Fruit fly (Drosophila melanogaster): Measurements from ENCODE around the gene msl-1.

The msl-1 gene

DNA sequence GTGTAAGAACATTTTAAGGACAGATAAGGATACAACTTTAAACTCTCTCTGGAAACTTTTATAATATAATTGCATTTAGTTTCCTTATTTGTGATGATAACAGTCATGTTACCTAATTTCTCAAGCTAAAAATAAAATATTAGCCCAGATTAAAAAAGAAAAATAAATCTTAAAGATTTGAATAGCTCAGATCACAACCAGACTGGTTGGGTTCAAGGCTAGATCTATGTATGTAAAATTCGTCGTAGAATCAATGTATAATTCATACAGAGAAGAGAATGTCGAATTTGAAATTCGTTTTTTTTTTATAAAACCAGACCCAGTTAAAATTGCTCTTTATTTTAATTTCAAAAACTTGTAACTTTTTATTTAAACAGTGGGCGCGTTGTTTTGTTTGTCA is 25.5 kb upstream of the msl-1 start (continued):
- TF ChIP-seq BEAF-32 (GFP tag; optimal IDR thresholded peaks at IDR 0.05): no peak
- TF ChIP-seq CG16813 (GFP tag; IDR thresholded peaks at IDR 0.05; ENCODE audit: partially characterized antibody): peak; percentile 52

DNA sequence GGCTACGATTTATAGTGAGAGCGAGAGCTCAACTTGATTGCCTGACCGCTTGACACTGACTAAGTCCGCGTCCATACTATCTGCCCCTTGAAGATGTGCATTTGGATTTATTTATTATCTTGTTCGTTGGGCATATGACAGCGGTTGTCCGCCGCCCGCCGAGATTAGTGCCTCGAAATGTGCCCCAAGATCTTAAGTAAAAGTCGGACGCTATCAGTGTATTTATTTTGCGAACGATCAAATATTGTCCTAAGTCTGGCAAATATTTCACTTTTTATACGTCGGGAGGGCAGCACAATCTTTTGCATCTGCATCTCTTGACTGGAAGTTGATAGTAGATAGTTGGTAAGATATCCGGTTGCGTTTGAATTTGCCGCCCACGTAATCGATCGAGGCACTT is 25.1 kb upstream of the msl-1 start, which contains the start of gene Irk3:
TSS of gene Irk3 (minus strand) at position 63 of the 400 bp plus-strand sequence.
- TF ChIP-seq CG6813 (GFP tag; optimal IDR thresholded peaks at IDR 0.05): peak; percentile 5
- TF ChIP-seq slp2 (GFP tag; optimal IDR thresholded peaks at IDR 0.05): no peak
- TF ChIP-seq Med (GFP tag): peak; percentile 74
- TF ChIP-seq sob (GFP tag; IDR thresholded peaks at IDR 0.05): no peak

DNA sequence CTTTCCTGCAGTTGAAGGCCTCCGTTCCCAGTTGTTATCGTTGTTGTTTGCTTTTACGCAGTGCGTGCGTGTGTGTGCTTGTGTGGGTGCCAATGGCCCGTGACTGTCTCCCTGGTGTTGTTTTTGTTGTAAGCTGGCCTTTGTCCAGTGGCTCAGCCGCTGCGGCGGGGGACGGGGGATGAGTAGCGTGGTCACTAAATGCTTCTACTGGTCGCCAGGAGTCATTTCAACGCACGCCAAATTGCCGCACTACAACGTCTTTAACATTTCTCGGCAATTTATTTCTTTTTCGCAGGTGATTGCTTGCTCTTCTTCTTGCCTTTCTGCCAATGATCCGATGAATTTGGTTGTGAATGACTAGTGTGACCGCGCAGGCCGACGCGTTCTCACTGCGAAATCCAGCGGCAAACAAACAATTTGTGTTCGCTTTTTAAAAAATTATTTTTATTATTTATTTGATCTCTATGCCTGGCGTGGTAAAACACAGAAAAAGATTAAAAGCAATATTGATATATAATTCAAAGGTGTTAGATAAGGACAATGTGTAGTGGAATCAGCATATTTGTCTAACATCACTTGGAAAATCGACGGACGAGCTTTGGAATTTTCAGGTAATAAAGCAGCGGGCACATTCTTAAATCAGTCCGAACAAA is 19.8 kb upstream of the msl-1 start, which contains the start of the genes Faf2 and Grip71:
TSS of gene Faf2 (minus strand) at position 450 of the 653 bp plus-strand sequence.
TSS of gene Grip71 (plus strand) at position 608 of the 653 bp plus-strand sequence.
- TF ChIP-seq CG13296 (GFP tag; optimal IDR thresholded peaks at IDR 0.05) (peak; percentile 57), Sry-δ (GFP tag; optimal IDR thresholded peaks at IDR 0.05) (peak; percentile 60), ranshi (GFP tag; IDR thresholded peaks at IDR 0.05) (peak; percentile 95), Poxn (GFP tag; IDR thresholded peaks at IDR 0.05) (peak; percentile 84), B-H1 (GFP tag; IDR thresholded peaks at IDR 0.05) (peak; percentile 94), CG3726 (GFP tag; IDR thresholded peaks at IDR 0.05) (peak; percentile 93), Hr3 (GFP tag; optimal IDR thresholded peaks at IDR 0.05) (peak; percentile 93), CG7372 (GFP tag; IDR thresholded peaks at IDR 0.05) (peak; percentile 95), CG10431 (GFP tag; optimal IDR thresholded peaks at IDR 0.05) (peak; percentile 27), sob (GFP tag; IDR thresholded peaks at IDR 0.05) (peak; percentile 96), CG9817 (tag; optimal IDR thresholded peaks at IDR 0.05) (peak; percentile 96), vfl (GFP tag; optimal IDR thresholded peaks at IDR 0.05) (peak; percentile 76), CG4360 (GFP tag; IDR thresholded peaks at IDR 0.05) (peak; percentile 88), HLHmδ (GFP tag; optimal IDR thresholded peaks at IDR 0.05) (no peak), CG11695 (GFP tag; IDR thresholded peaks at IDR 0.05) (peak; percentile 84), Ptx1 (GFP tag; IDR thresholded peaks at IDR 0.05) (peak; percentile 97), tup (GFP tag; optimal IDR thresholded peaks at IDR 0.05) (peak; percentile 77), tll (GFP tag; optimal IDR thresholded peaks at IDR 0.05) (peak in 1 of 2 experiments; percentile 22), lmd (GFP tag; IDR thresholded peaks at IDR 0.05) (peak; percentile 95), CG12155 (GFP tag; optimal IDR thresholded peaks at IDR 0.05) (peak; percentile 91), salm (tag; optimal IDR thresholded peaks at IDR 0.05) (peak; percentile 63), zf30C (GFP tag; optimal IDR thresholded peaks at IDR 0.05) (no peak), sqz (GFP tag; optimal IDR thresholded peaks at IDR 0.05) (no peak), CG7987 (GFP tag; optimal IDR thresholded peaks at IDR 0.05) (peak; percentile 73), CG17612 (GFP tag; IDR thresholded peaks at IDR 0.05) (peak; percentile 87), CG16813 (GFP tag; IDR thresholded peaks at IDR 0.05; ENCODE audit: partially characterized antibody) (peak; percentile 51; the same call in 2 of the 3 replicates), tx (GFP tag; optimal IDR thresholded peaks at IDR 0.05) (peak; percentile 79), dmrt99B (tag; optimal IDR thresholded peaks at IDR 0.05) (peak; percentile 85), Side (GFP tag; optimal IDR thresholded peaks at IDR 0.05) (peak; percentile 65), Ravus (GFP tag; IDR thresholded peaks at IDR 0.05) (peak; percentile 84), Opbp (GFP tag; IDR thresholded peaks at IDR 0.05; ENCODE audit: partially characterized antibody) (peak; percentile 31; the same call in 1 of the 3 replicates), TFAM (GFP tag; optimal IDR thresholded peaks at IDR 0.05) (peak; percentile 51), Atf3 (GFP tag; optimal IDR thresholded peaks at IDR 0.05) (peak; percentile 82), D19A (tag; optimal IDR thresholded peaks at IDR 0.05) (peak; percentile 74), Bdp1 (GFP tag; optimal IDR thresholded peaks at IDR 0.05) (peak; percentile 81), CG1024 (GFP tag; IDR thresholded peaks at IDR 0.05) (peak; percentile 89), Nf-YB (GFP tag; optimal IDR thresholded peaks at IDR 0.05) (peak; percentile 59), CG3407 (GFP tag; optimal IDR thresholded peaks at IDR 0.05) (peak; percentile 80), CG12942 (GFP tag; optimal IDR thresholded peaks at IDR 0.05) (peak; percentile 93), CG8765 (GFP tag; IDR thresholded peaks at IDR 0.05) (peak; percentile 91), ara (GFP tag; IDR thresholded peaks at IDR 0.05) (peak; percentile 94), CG9932 (GFP tag; IDR thresholded peaks at IDR 0.05) (peak; percentile 96)
